Worm (Caenorhabditis elegans): ENCODE results near the gene flp-32.

Gene flp-32

DNA sequence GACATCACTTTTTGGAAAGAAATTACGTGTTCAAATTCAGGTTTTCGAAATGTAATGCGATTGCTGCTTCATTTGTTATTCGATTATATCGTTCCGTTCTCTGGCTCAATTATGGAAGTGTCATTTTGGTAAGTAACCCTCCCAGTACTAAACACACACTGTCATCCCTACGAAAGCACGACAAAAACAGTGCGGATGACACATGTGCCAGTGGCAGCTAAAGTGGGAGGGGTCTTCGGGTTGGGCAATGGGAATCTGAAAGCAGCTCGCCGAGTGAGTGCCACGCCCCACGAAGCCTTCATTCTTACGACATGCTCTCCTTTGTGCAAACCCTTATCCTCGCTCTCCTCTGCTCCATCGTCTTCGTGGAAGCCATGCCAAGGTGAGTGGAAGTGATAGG lies at the start of gene flp-32:
flp-32 (plus strand) TSS at position 301 of the 400 bp plus-strand sequence.
- TF ChIP-seq elt-1 (tag; optimal IDR thresholded peaks at IDR 0.05) (no peak), sma-9 (GFP tag; optimal IDR thresholded peaks at IDR 0.05) (no peak), sma-9 (tag; optimal IDR thresholded peaks at IDR 0.05) (no peak), mbf-1 (tag; optimal IDR thresholded peaks at IDR 0.05) (no peak), dmd-4 (tag; optimal IDR thresholded peaks at IDR 0.05) (no peak), egl-27 (tag; optimal IDR thresholded peaks at IDR 0.05) (no peak), F13H6.1 (tag; optimal IDR thresholded peaks at IDR 0.05) (no peak), sem-4 (tag; optimal IDR thresholded peaks at IDR 0.05) (no peak), nhr-129 (tag; optimal IDR thresholded peaks at IDR 0.05) (no peak), ceh-82 (tag; optimal IDR thresholded peaks at IDR 0.05) (no peak), unc-55 (GFP tag; optimal IDR thresholded peaks at IDR 0.05) (no peak), zag-1 (tag; optimal IDR thresholded peaks at IDR 0.05) (no peak)

ce11 chrX:15384090-15384624 lies 49.4 kb upstream of the flp-32 start:
- TF ChIP-seq lin-13 (GFP tag; optimal IDR thresholded peaks at IDR 0.05): no peak
- no peak for TF ChIP-seq lsy-2 (tag; optimal IDR thresholded peaks at IDR 0.05)
- no peak for TF ChIP-seq alr-1 (tag; optimal IDR thresholded peaks at IDR 0.05)
- no peak for TF ChIP-seq unc-39 (tag; optimal IDR thresholded peaks at IDR 0.05)
- TF ChIP-seq mbf-1 (tag; optimal IDR thresholded peaks at IDR 0.05): no peak
- no peak for TF ChIP-seq mab-5 (tag; optimal IDR thresholded peaks at IDR 0.05)
- TF ChIP-seq ztf-4 (tag; optimal IDR thresholded peaks at IDR 0.05): no peak
- TF ChIP-seq C34F6.9 (tag; optimal IDR thresholded peaks at IDR 0.05): no peak
- TF ChIP-seq egl-27 (tag; optimal IDR thresholded peaks at IDR 0.05): no peak
- TF ChIP-seq unc-55 (GFP tag; optimal IDR thresholded peaks at IDR 0.05): no peak
- TF ChIP-seq skn-1 (tag; optimal IDR thresholded peaks at IDR 0.05): no peak
- no peak for TF ChIP-seq gmeb-1 (tag; optimal IDR thresholded peaks at IDR 0.05)
- TF ChIP-seq mdl-1 (tag; optimal IDR thresholded peaks at IDR 0.05): peak in 1 of 2 experiments; percentile 13
- TF ChIP-seq nhr-25 (tag; optimal IDR thresholded peaks at IDR 0.05): no peak
- TF ChIP-seq zag-1 (tag; optimal IDR thresholded peaks at IDR 0.05): no peak
- TF ChIP-seq fos-1 (tag; optimal IDR thresholded peaks at IDR 0.05): no peak
- peak; percentile 53 for TF ChIP-seq sma-9 (GFP tag; optimal IDR thresholded peaks at IDR 0.05)
- TF ChIP-seq sma-9 (tag; optimal IDR thresholded peaks at IDR 0.05): no peak
- no peak for TF ChIP-seq unc-62 (GFP tag; optimal IDR thresholded peaks at IDR 0.05)
- TF ChIP-seq nhr-237 (tag; optimal IDR thresholded peaks at IDR 0.05): no peak
- TF ChIP-seq crh-2 (tag; optimal IDR thresholded peaks at IDR 0.05): no peak
- no peak for TF ChIP-seq nhr-23 (tag; optimal IDR thresholded peaks at IDR 0.05)
- TF ChIP-seq R02D3.7 (tag; optimal IDR thresholded peaks at IDR 0.05): no peak
- TF ChIP-seq lin-11 (tag; optimal IDR thresholded peaks at IDR 0.05): no peak
- TF ChIP-seq nhr-129 (tag; optimal IDR thresholded peaks at IDR 0.05): no peak
- no peak for TF ChIP-seq lin-39 (tag; optimal IDR thresholded peaks at IDR 0.05)
- TF ChIP-seq blmp-1 (tag; optimal IDR thresholded peaks at IDR 0.05; ENCODE audit: insufficient read depth): peak; percentile 30
- peak; percentile 39 for TF ChIP-seq nhr-21 (tag; optimal IDR thresholded peaks at IDR 0.05)
- TF ChIP-seq sem-4 (tag; optimal IDR thresholded peaks at IDR 0.05): no peak
- TF ChIP-seq nhr-6 (tag; optimal IDR thresholded peaks at IDR 0.05): no peak
- TF ChIP-seq aly-2 (tag; optimal IDR thresholded peaks at IDR 0.05): no peak
- TF ChIP-seq nhr-11 (tag; optimal IDR thresholded peaks at IDR 0.05): no peak
- TF ChIP-seq ztf-1 (GFP tag; conservative IDR thresholded peaks at IDR 0.05): no peak
- TF ChIP-seq nhr-77 (tag; optimal IDR thresholded peaks at IDR 0.05): no peak

ce11 chrX:15385379-15385778 lies 48.2 kb upstream of the flp-32 start:
- TF ChIP-seq nhr-11 (tag; optimal IDR thresholded peaks at IDR 0.05) (no peak), crh-2 (tag; optimal IDR thresholded peaks at IDR 0.05) (no peak), lin-11 (tag; optimal IDR thresholded peaks at IDR 0.05) (no peak), nhr-10 (tag; optimal IDR thresholded peaks at IDR 0.05) (no peak), Y55F3AM.14 (GFP tag; optimal IDR thresholded peaks at IDR 0.05) (no peak), nhr-237 (tag; optimal IDR thresholded peaks at IDR 0.05) (no peak), sem-4 (tag; optimal IDR thresholded peaks at IDR 0.05) (no peak), aly-2 (tag; optimal IDR thresholded peaks at IDR 0.05) (no peak), blmp-1 (tag; optimal IDR thresholded peaks at IDR 0.05; ENCODE audit: insufficient read depth) (no peak), skn-1 (tag; optimal IDR thresholded peaks at IDR 0.05) (no peak), mab-5 (tag; optimal IDR thresholded peaks at IDR 0.05) (no peak), R02D3.7 (tag; optimal IDR thresholded peaks at IDR 0.05) (no peak)
